Fruit fly (Drosophila melanogaster) whole organism, embryonic: ENCODE measurements around the gene VhaAC39-1.
A peak's percentile ranks its signal among the peaks of the same experiment; 100 is the strongest.

ENCODE experiments used
- Aef1 ChIP-seq: fragments of 200-800 bp; sonication (Bioruptor generic); IDR thresholded peaks from 3 replicates; pipeline ENCODE4 v1.3.6; 2022; ENCODE audit warnings: missing biosample characterization, missing genetic modification characterization
- BEAF-32 ChIP-seq: fragments of 200-800 bp; sonication (Bioruptor generic); optimal IDR thresholded peaks from 3 replicates; lab custom pipeline; 2017; ENCODE audit warnings: missing biosample characterization, missing genetic modification characterization, mild to moderate bottlenecking, moderate library complexity, missing genetic modification reagents
- Bgb ChIP-seq: fragments of 200-800 bp; sonication (Bioruptor generic); IDR thresholded peaks from 2 replicates; pipeline ENCODE4 v1.3.6; 2022; ENCODE audit warnings: missing biosample characterization, missing genetic modification characterization; ENCODE audit not compliant: partially characterized antibody
- Blimp-1 ChIP-seq: fragments of 200-800 bp; sonication (Bioruptor generic); optimal IDR thresholded peaks from 3 replicates; lab custom pipeline; 2018; ENCODE audit warnings: missing biosample characterization, missing genetic modification characterization, mild to moderate bottlenecking, moderate library complexity, missing genetic modification reagents
- CG10274 ChIP-seq: fragments of 200-800 bp; sonication (Bioruptor generic); optimal IDR thresholded peaks from 3 replicates; lab custom pipeline; 2017; ENCODE audit warnings: missing biosample characterization, mild to moderate bottlenecking, missing genetic modification characterization
- CG10321 ChIP-seq: fragments of 200-800 bp; sonication (Bioruptor generic); IDR thresholded peaks from 2 replicates; pipeline ENCODE4 v1.3.6; 2022; ENCODE audit warnings: missing biosample characterization, missing genetic modification characterization
- CG12299 ChIP-seq: fragments of 200-800 bp; sonication (Bioruptor generic); optimal IDR thresholded peaks from 2 replicates; lab custom pipeline; 2018; ENCODE audit warnings: missing biosample characterization, mild to moderate bottlenecking, missing genetic modification characterization
- CG12659 ChIP-seq: fragments of 200-800 bp; sonication (Bioruptor generic); optimal IDR thresholded peaks from 3 replicates; lab custom pipeline; 2017; ENCODE audit warnings: mild to moderate bottlenecking, missing biosample characterization, missing genetic modification reagents, missing genetic modification characterization
- CG12744 ChIP-seq: fragments of 200-800 bp; sonication (Bioruptor generic); optimal IDR thresholded peaks from 2 replicates; lab custom pipeline; 2016; ENCODE audit warnings: missing biosample characterization, missing genetic modification characterization
- CG17612 ChIP-seq: fragments of 200-800 bp; sonication (Bioruptor generic); IDR thresholded peaks from 2 replicates; pipeline ENCODE4 v1.3.6; 2022; ENCODE audit warnings: missing biosample characterization, missing genetic modification characterization
- CG2116 ChIP-seq: fragments of 200-800 bp; sonication (Bioruptor generic); optimal IDR thresholded peaks from 3 replicates; lab custom pipeline; 2018; ENCODE audit warnings: missing biosample characterization, mild to moderate bottlenecking, missing genetic modification characterization
- CG2875 ChIP-seq: fragments of 200-800 bp; sonication (Bioruptor generic); optimal IDR thresholded peaks from 2 replicates; lab custom pipeline; 2017; ENCODE audit warnings: missing biosample characterization, mild to moderate bottlenecking, missing genetic modification characterization, missing genetic modification reagents
- CG30403 ChIP-seq: fragments of 200-800 bp; sonication (Bioruptor generic); optimal IDR thresholded peaks from 3 replicates; lab custom pipeline; 2016; ENCODE audit warnings: missing biosample characterization, missing genetic modification characterization
- CG30431 ChIP-seq: fragments of 200-800 bp; sonication (Bioruptor generic); optimal IDR thresholded peaks from 2 replicates; lab custom pipeline; 2017; ENCODE audit warnings: missing biosample characterization, missing genetic modification characterization
- CG32532 ChIP-seq: fragments of 200-800 bp; sonication (Bioruptor generic); IDR thresholded peaks from 2 replicates; pipeline ENCODE4 v1.3.6; 2022; ENCODE audit warnings: missing biosample characterization, missing genetic modification characterization
- CG3847 ChIP-seq: fragments of 200-800 bp; sonication (Bioruptor generic); IDR thresholded peaks from 2 replicates; pipeline ENCODE4 v1.3.6; 2022; ENCODE audit warnings: missing biosample characterization, missing genetic modification characterization
- CG3995 ChIP-seq: fragments of 200-800 bp; sonication (Bioruptor generic); optimal IDR thresholded peaks from 3 replicates; lab custom pipeline; 2016; ENCODE audit warnings: missing biosample characterization, missing genetic modification characterization
- CG4617 ChIP-seq: fragments of 200-800 bp; sonication (Bioruptor generic); optimal IDR thresholded peaks from 3 replicates; lab custom pipeline; 2016; ENCODE audit warnings: missing biosample characterization, missing genetic modification characterization, borderline replicate concordance
- CG6689 ChIP-seq: fragments of 200-800 bp; sonication (Bioruptor generic); IDR thresholded peaks from 2 replicates; pipeline ENCODE4 v1.3.6; 2022; ENCODE audit warnings: missing biosample characterization, missing genetic modification characterization
- CG6854 ChIP-seq: fragments of 200-800 bp; sonication (Bioruptor generic); optimal IDR thresholded peaks from 3 replicates; lab custom pipeline; 2017; ENCODE audit warnings: missing biosample characterization, mild to moderate bottlenecking, missing genetic modification characterization
- CG8924 ChIP-seq: fragments of 200-800 bp; optimal IDR thresholded peaks from 3 replicates; lab custom pipeline; 2019; ENCODE audit warnings: missing biosample characterization, mild to moderate bottlenecking, missing genetic modification characterization, moderate library complexity
- CG9609 ChIP-seq: fragments of 200-800 bp; sonication (Bioruptor generic); optimal IDR thresholded peaks from 3 replicates; lab custom pipeline; 2016; ENCODE audit warnings: missing biosample characterization, missing genetic modification characterization
- Dp ChIP-seq: fragments of 200-800 bp; sonication (Bioruptor generic); optimal IDR thresholded peaks from 2 replicates; lab custom pipeline; 2018; ENCODE audit warnings: missing biosample characterization, mild to moderate bottlenecking, missing genetic modification characterization, moderate library complexity
- E2f2 ChIP-seq: fragments of 200-800 bp; sonication (Bioruptor generic); IDR thresholded peaks from 2 replicates; pipeline ENCODE4 v1.3.6; 2022; ENCODE audit warnings: missing biosample characterization, missing genetic modification characterization
- Ets65A ChIP-seq: fragments of 200-800 bp; sonication (Bioruptor generic); peaks from one replicate; lab custom pipeline; 2016; ENCODE audit warnings: missing biosample characterization, missing genetic modification characterization
- Fer1 ChIP-seq: fragments of 200-800 bp; sonication (Bioruptor generic); optimal IDR thresholded peaks from 2 replicates; lab custom pipeline; 2017; ENCODE audit warnings: missing biosample characterization, mild to moderate bottlenecking, missing genetic modification characterization
- HLH54F ChIP-seq: fragments of 200-800 bp; sonication (Bioruptor generic); optimal IDR thresholded peaks from 3 replicates; lab custom pipeline; 2016; ENCODE audit warnings: missing biosample characterization, missing genetic modification characterization
- HmgZ ChIP-seq: fragments of 200-800 bp; sonication (Bioruptor generic); optimal IDR thresholded peaks from 2 replicates; lab custom pipeline; 2018; ENCODE audit warnings: missing biosample characterization, mild to moderate bottlenecking, missing genetic modification characterization
- Hr3 ChIP-seq: fragments of 200-800 bp; sonication (Bioruptor generic); optimal IDR thresholded peaks from 3 replicates; lab custom pipeline; 2016; ENCODE audit warnings: missing biosample characterization, missing genetic modification characterization
- Lhr ChIP-seq: fragments of 200-800 bp; sonication (Bioruptor generic); optimal IDR thresholded peaks from 3 replicates; lab custom pipeline; 2017; ENCODE audit warnings: mild to moderate bottlenecking, missing biosample characterization, missing genetic modification reagents, missing genetic modification characterization
- Med ChIP-seq: fragments of 200-800 bp; sonication (Bioruptor generic); peaks from one replicate; lab custom pipeline; 2016; ENCODE audit warnings: missing biosample characterization, missing genetic modification characterization, mild to moderate bottlenecking, inconsistent platforms, moderate library complexity
- Myb ChIP-seq: fragments of 200-800 bp; sonication (Bioruptor generic); optimal IDR thresholded peaks from 2 replicates; lab custom pipeline; 2016; ENCODE audit warnings: missing biosample characterization, missing genetic modification characterization
- Ptx1 ChIP-seq: fragments of 200-800 bp; sonication (Bioruptor generic); IDR thresholded peaks from 2 replicates; pipeline ENCODE4 v1.3.6; 2022; ENCODE audit warnings: missing biosample characterization, missing genetic modification characterization
- Sox100B ChIP-seq: fragments of 200-800 bp; sonication (Bioruptor generic); optimal IDR thresholded peaks from 3 replicates; lab custom pipeline; 2018; ENCODE audit warnings: missing biosample characterization, mild to moderate bottlenecking, missing genetic modification characterization
- Taf1 ChIP-seq: fragments of 200-800 bp; sonication (Bioruptor generic); IDR thresholded peaks from 2 replicates; pipeline ENCODE4 v1.3.6; 2022; ENCODE audit warnings: missing biosample characterization, missing genetic modification characterization
- cas ChIP-seq: fragments of 200-800 bp; sonication (Bioruptor generic); IDR thresholded peaks from 2 replicates; pipeline ENCODE4 v1.3.6; 2022; ENCODE audit warnings: missing biosample characterization, missing genetic modification characterization
- danr ChIP-seq: fragments of 200-800 bp; sonication (Bioruptor generic); IDR thresholded peaks from 2 replicates; pipeline ENCODE4 v1.3.6; 2022; ENCODE audit warnings: missing biosample characterization, missing genetic modification characterization
- dmrt11E ChIP-seq: fragments of 200-800 bp; sonication (Bioruptor generic); optimal IDR thresholded peaks from 3 replicates; lab custom pipeline; 2018; ENCODE audit warnings: missing biosample characterization, mild to moderate bottlenecking, missing genetic modification characterization, moderate library complexity
- fd102C ChIP-seq: fragments of 200-800 bp; sonication (Bioruptor generic); optimal IDR thresholded peaks from 2 replicates; lab custom pipeline; 2018; ENCODE audit warnings: missing biosample characterization, mild to moderate bottlenecking, missing genetic modification characterization, moderate library complexity
- ftz-f1 ChIP-seq: fragments of 200-800 bp; sonication (Bioruptor generic); optimal IDR thresholded peaks from 2 replicates; lab custom pipeline; 2016; ENCODE audit warnings: missing biosample characterization, missing genetic modification characterization
- hkb ChIP-seq, 2 experiments: fragments of 200-800 bp in 1 of 2; fragments of >200 bp in 1 of 2; sonication (Bioruptor generic) in 1 of 2; IDR thresholded peaks in 1 of 2; optimal IDR thresholded peaks in 1 of 2; 2 replicates each; pipeline versions ENCODE4 v1.3.6 to Lab custom; 2017 to 2022; ENCODE audit warnings: missing biosample characterization in 1 of 2, missing genetic modification characterization in 1 of 2
- kni ChIP-seq: fragments of 200-800 bp; sonication (Bioruptor generic); optimal IDR thresholded peaks from 3 replicates; lab custom pipeline; 2017; ENCODE audit warnings: mild to moderate bottlenecking, missing biosample characterization, missing genetic modification reagents, missing genetic modification characterization
- knrl ChIP-seq: fragments of 200-800 bp; sonication (Bioruptor generic); IDR thresholded peaks from 3 replicates; pipeline ENCODE4 v1.3.6; 2022; ENCODE audit warnings: missing biosample characterization, missing genetic modification characterization; ENCODE audit not compliant: partially characterized antibody
- lbe ChIP-seq: fragments of 200-800 bp; sonication (Bioruptor generic); optimal IDR thresholded peaks from 2 replicates; lab custom pipeline; 2016; ENCODE audit warnings: missing biosample characterization, mild to moderate bottlenecking, missing genetic modification characterization
- mirr ChIP-seq: fragments of 200-800 bp; sonication (Bioruptor generic); optimal IDR thresholded peaks from 3 replicates; lab custom pipeline; 2018; ENCODE audit warnings: missing biosample characterization, mild to moderate bottlenecking, missing genetic modification characterization
- pum ChIP-seq: fragments of 200-800 bp; sonication (Bioruptor generic); optimal IDR thresholded peaks from 2 replicates; lab custom pipeline; 2016; ENCODE audit warnings: missing biosample characterization, missing genetic modification characterization
- slbo ChIP-seq: fragments of 200-800 bp; sonication (Bioruptor generic); IDR thresholded peaks from 2 replicates; pipeline ENCODE4 v1.3.6; 2022; ENCODE audit warnings: missing biosample characterization, missing genetic modification characterization
- stwl ChIP-seq: fragments of 200-800 bp; sonication (Bioruptor generic); optimal IDR thresholded peaks from 3 replicates; lab custom pipeline; 2018; ENCODE audit warnings: missing biosample characterization, mild to moderate bottlenecking, missing genetic modification characterization, moderate library complexity
- trh ChIP-seq: fragments of 200-800 bp; sonication (Bioruptor generic); optimal IDR thresholded peaks from 2 replicates; lab custom pipeline; 2016; ENCODE audit warnings: missing biosample characterization, missing genetic modification characterization
- zfh2 ChIP-seq: fragments of 200-800 bp; sonication (Bioruptor generic); optimal IDR thresholded peaks from 2 replicates; lab custom pipeline; 2016; ENCODE audit warnings: missing biosample characterization, missing genetic modification characterization

Gene VhaAC39-1

DNA sequence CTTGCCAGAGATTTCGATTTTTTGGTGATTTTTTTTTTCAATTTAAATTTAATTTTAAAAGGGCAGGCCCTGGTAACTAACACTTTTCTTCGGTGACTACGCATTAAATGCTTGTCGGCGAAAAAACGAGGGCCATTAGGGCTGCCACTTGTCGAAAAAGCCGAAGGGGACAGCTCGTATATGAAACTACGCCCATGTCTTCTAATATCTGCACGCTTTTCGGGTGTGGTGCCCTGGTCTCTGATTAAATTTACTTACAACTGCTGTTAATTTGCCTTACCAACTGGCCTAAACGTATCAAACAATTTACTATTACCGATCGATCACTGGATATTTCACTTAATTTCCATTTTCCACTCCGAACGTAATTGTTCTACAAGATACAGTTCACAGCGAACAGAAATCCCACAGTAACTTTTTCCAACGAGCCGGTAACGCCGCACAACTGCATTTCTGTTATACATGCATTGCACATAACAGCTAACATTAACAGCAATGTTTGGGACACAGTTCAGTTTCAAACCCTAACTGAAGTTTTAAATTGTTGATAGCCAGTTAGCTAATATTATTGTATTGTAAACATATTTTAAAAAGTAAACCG is 18.1 kb upstream of the VhaAC39-1 start (continued):
- TF ChIP-seq CG12299 (tag; lab: Kevin White, UChicago) (no peak), slbo (GFP tag; lab: Robert Waterston, UW) (peak; percentile 62), CG30431 (GFP tag; lab: Kevin White, UChicago) (no peak), ftz-f1 (GFP tag; lab: Kevin White, UChicago) (no peak), CG3995 (GFP tag; lab: Kevin White, UChicago) (peak; percentile 31), CG10274 (no peak), Aef1 (GFP tag; lab: Robert Waterston, UW) (no peak), Fer1 (no peak), Dp (GFP tag; lab: Kevin White, UChicago) (peak; percentile 10), dmrt11E (no peak), CG32532 (peak; percentile 50; the same call in 1 of the 2 replicates), danr (GFP tag; lab: Robert Waterston, UW) (no peak), Taf1 (GFP tag; lab: Robert Waterston, UW) (no peak), CG4617 (GFP tag; lab: Kevin White, UChicago) (peak; percentile 57), BEAF-32 (GFP tag; lab: Kevin White, UChicago) (peak; percentile 17), fd102C (GFP tag; lab: Kevin White, UChicago) (no peak), CG12744 (GFP tag; lab: Kevin White, UChicago) (no peak), HmgZ (tag; lab: Kevin White, UChicago) (peak; percentile 21), CG30403 (GFP tag; lab: Kevin White, UChicago) (peak; percentile 36), CG8924 (tag; lab: Kevin White, UChicago) (no peak), Ptx1 (GFP tag; lab: Robert Waterston, UW) (peak; percentile 25; the same call in 1 of the 2 replicates), Lhr (peak; percentile 50), zfh2 (peak; percentile 21), CG6689 (GFP tag; lab: Robert Waterston, UW) (no peak), hkb (optimal IDR thresholded peaks at IDR 0.05; lab: Kevin White, UChicago) (peak; percentile 30), hkb (GFP tag; IDR thresholded peaks at IDR 0.05; lab: Robert Waterston, UW) (no peak), CG10321 (GFP tag; lab: Robert Waterston, UW) (no peak), Ets65A (GFP tag; lab: Kevin White, UChicago) (peak; percentile 1), Hr3 (GFP tag; lab: Kevin White, UChicago) (peak; percentile 23), CG2116 (peak; percentile 9), knrl (peak; percentile 40), HLH54F (GFP tag; lab: Kevin White, UChicago) (peak; percentile 14), Med (peak; percentile 86), CG3847 (0 out of 2 replicates have a peak, but pooled peaks have one; percentile 18), cas (GFP tag; lab: Robert Waterston, UW) (no peak), E2f2 (peak; percentile 25; the same call in 1 of the 2 replicates), CG2875 (GFP tag; lab: Kevin White, UChicago) (no peak), Myb (GFP tag; lab: Kevin White, UChicago) (peak; percentile 51), Blimp-1 (no peak), kni (GFP tag; lab: Kevin White, UChicago) (peak; percentile 16), pum (GFP tag; lab: Kevin White, UChicago) (no peak), Bgb (GFP tag; lab: Robert Waterston, UW) (no peak), stwl (tag; lab: Kevin White, UChicago) (peak; percentile 72), CG6854 (GFP tag; lab: Kevin White, UChicago) (no peak), mirr (GFP tag; lab: Kevin White, UChicago) (no peak), Sox100B (GFP tag; lab: Kevin White, UChicago) (no peak), trh (GFP tag; lab: Kevin White, UChicago) (no peak), CG17612 (GFP tag; lab: Robert Waterston, UW) (no peak), CG12659 (peak; percentile 47), CG9609 (no peak), lbe (GFP tag; lab: Kevin White, UChicago) (no peak)
